Worm (Caenorhabditis elegans) whole organism, young adult: ENCODE results near the gene rho-1.
A peak's percentile ranks its signal among the peaks of the same experiment; 100 is the strongest.

Experiments
- F22D6.2 ChIP-seq: sonication (generic microtip); optimal IDR thresholded peaks from 2 replicates; lab custom pipeline; 2016; ENCODE audit warnings: mild to moderate bottlenecking, missing genetic modification characterization, missing compliant biosample characterization
- F23B12.7 ChIP-seq: sonication (generic microtip); optimal IDR thresholded peaks from 2 replicates; lab custom pipeline; 2017; ENCODE audit warnings: missing genetic modification characterization, mild to moderate bottlenecking, missing compliant biosample characterization, antibody characterized with exemption, moderate library complexity; ENCODE audit not compliant: insufficient read depth
- F33H1.4 ChIP-seq: fragments of 200-800 bp; sonication (Bioruptor generic); IDR thresholded peaks from 2 replicates; pipeline ENCODE4 v1.3.6; 2022; ENCODE audit warnings: missing genetic modification reagents, missing genetic modification characterization, missing compliant biosample characterization
- T26A5.8 ChIP-seq: sonication (generic microtip); optimal IDR thresholded peaks from 2 replicates; lab custom pipeline; 2016; ENCODE audit warnings: missing genetic modification characterization, missing compliant biosample characterization
- Y53G8AR.9 ChIP-seq: fragments of 200-800 bp; sonication (Bioruptor generic); conservative IDR thresholded peaks from 2 replicates; pipeline ENCODE4 v1.3.6; 2022; ENCODE audit warnings: missing genetic modification reagents, missing genetic modification characterization, missing compliant biosample characterization
- Y56A3A.18 ChIP-seq: fragments of 200-800 bp; sonication (Bioruptor generic); IDR thresholded peaks from 2 replicates; pipeline ENCODE4 v1.3.6; 2022; ENCODE audit warnings: missing genetic modification reagents, missing genetic modification characterization, missing compliant biosample characterization
- Y67H2A.10 ChIP-seq: fragments of 200-800 bp; sonication (Bioruptor generic); conservative IDR thresholded peaks from 2 replicates; pipeline ENCODE4 v1.3.6; 2022; ENCODE audit warnings: missing genetic modification reagents, missing genetic modification characterization, missing compliant biosample characterization
- Y79H2A.3 ChIP-seq: fragments of 200-800 bp; sonication (Bioruptor generic); conservative IDR thresholded peaks from 2 replicates; pipeline ENCODE4 v1.3.6; 2022; ENCODE audit warnings: missing genetic modification reagents, missing genetic modification characterization, missing compliant biosample characterization
- Y95B8A.8 ChIP-seq: fragments of 200-800 bp; sonication (Bioruptor generic); IDR thresholded peaks from 2 replicates; pipeline ENCODE4 v1.3.6; 2022; ENCODE audit warnings: missing genetic modification reagents, missing genetic modification characterization, missing compliant biosample characterization
- ama-1 ChIP-seq, 3 experiments: fragments of 150-350 bp in 1 of 3; sonication (generic microtip) in 2 of 3; optimal IDR thresholded peaks; 2 replicates each; lab custom pipeline; 2014 to 2018; ENCODE audit warnings: missing biosample characterization in 2 of 3, missing genetic modification characterization in 2 of 3, missing genetic modification reagents in 2 of 3
- atf-7 ChIP-seq: sonication (generic microtip); optimal IDR thresholded peaks from 2 replicates; lab custom pipeline; 2017; ENCODE audit warnings: mild to moderate bottlenecking, missing genetic modification characterization, missing compliant biosample characterization
- cebp-1 ChIP-seq, 2 experiments: fragments of 200-800 bp in 1 of 2; sonication (Bioruptor generic) in 1 of 2; sonication (generic microtip) in 1 of 2; IDR thresholded peaks in 1 of 2; optimal IDR thresholded peaks in 1 of 2; 2 replicates each; pipeline versions ENCODE4 v1.3.6 to Lab custom; 2017 to 2022; ENCODE audit warnings: missing compliant biosample characterization in 2 of 2, missing genetic modification characterization in 2 of 2, mild to moderate bottlenecking in 1 of 2, missing genetic modification reagents in 1 of 2, moderate library complexity in 1 of 2
- ceh-100 ChIP-seq: fragments of 200-800 bp; sonication (Bioruptor generic); IDR thresholded peaks from 2 replicates; pipeline ENCODE4 v1.3.6; 2022; ENCODE audit warnings: missing genetic modification reagents, missing genetic modification characterization, missing compliant biosample characterization
- die-1 ChIP-seq: sonication (generic microtip); optimal IDR thresholded peaks from 2 replicates; lab custom pipeline; 2016; ENCODE audit warnings: missing genotype, mild to moderate bottlenecking, missing genetic modification characterization, missing compliant biosample characterization
- dox-1 ChIP-seq: fragments of 200-800 bp; sonication (Bioruptor generic); IDR thresholded peaks from 2 replicates; pipeline ENCODE4 v1.3.6; 2022; ENCODE audit warnings: missing genetic modification reagents, missing genetic modification characterization, missing compliant biosample characterization
- efl-1 ChIP-seq: fragments of 150-350 bp; optimal IDR thresholded peaks from 2 replicates; lab custom pipeline; 2014; ENCODE audit warnings: missing biosample characterization, missing genetic modification reagents, missing genetic modification characterization
- egl-18 ChIP-seq: fragments of 200-800 bp; sonication (Bioruptor generic); IDR thresholded peaks from 2 replicates; pipeline ENCODE4 v1.3.6; 2022; ENCODE audit warnings: missing genetic modification reagents, missing genetic modification characterization, missing compliant biosample characterization
- egl-44 ChIP-seq: fragments of 200-800 bp; sonication (Bioruptor generic); IDR thresholded peaks from 2 replicates; pipeline ENCODE4 v1.3.6; 2022; ENCODE audit warnings: missing genetic modification reagents, missing genetic modification characterization, missing compliant biosample characterization
- egrh-3 ChIP-seq: fragments of 200-800 bp; sonication (Bioruptor generic); IDR thresholded peaks from 2 replicates; pipeline ENCODE4 v1.3.6; 2022; ENCODE audit warnings: missing genetic modification reagents, missing genetic modification characterization, missing compliant biosample characterization
- gei-17 ChIP-seq: fragments of 200-800 bp; sonication (Bioruptor generic); optimal IDR thresholded peaks from 2 replicates; lab custom pipeline; 2018; ENCODE audit warnings: mild to moderate bottlenecking, missing genetic modification characterization, missing compliant biosample characterization
- him-1 ChIP-seq: sonication (generic microtip); optimal IDR thresholded peaks from 2 replicates; lab custom pipeline; 2016; ENCODE audit warnings: missing genotype, missing genetic modification reagents, missing genetic modification characterization, missing compliant biosample characterization
- hmg-1.2 ChIP-seq: fragments of 200-800 bp; sonication (Bioruptor generic); IDR thresholded peaks from 2 replicates; pipeline ENCODE4 v1.3.6; 2022; ENCODE audit warnings: missing genetic modification reagents, missing genetic modification characterization, missing compliant biosample characterization
- hmg-20 ChIP-seq: fragments of 200-800 bp; sonication (Bioruptor generic); IDR thresholded peaks from 2 replicates; pipeline ENCODE4 v1.3.6; 2022; ENCODE audit warnings: missing genetic modification reagents, missing genetic modification characterization, missing compliant biosample characterization
- lin-40 ChIP-seq: sonication (generic microtip); optimal IDR thresholded peaks from 2 replicates; lab custom pipeline; 2016; ENCODE audit warnings: missing genetic modification characterization, mild to moderate bottlenecking, missing compliant biosample characterization, missing genotype, missing genetic modification reagents
- lsl-1 ChIP-seq: fragments of 200-800 bp; sonication (Bioruptor generic); optimal IDR thresholded peaks from 2 replicates; lab custom pipeline; 2018; ENCODE audit warnings: mild to moderate bottlenecking, missing genetic modification characterization, moderate library complexity, missing compliant biosample characterization
- madf-6 ChIP-seq: fragments of 200-800 bp; sonication (Bioruptor generic); IDR thresholded peaks from 2 replicates; pipeline ENCODE4 v1.3.6; 2022; ENCODE audit warnings: missing genetic modification reagents, missing genetic modification characterization, missing compliant biosample characterization
- mcd-1 ChIP-seq: fragments of 200-800 bp; sonication (Bioruptor generic); IDR thresholded peaks from 2 replicates; pipeline ENCODE4 v1.3.6; 2022; ENCODE audit warnings: missing genetic modification reagents, missing genetic modification characterization, missing compliant biosample characterization
- nfyb-1 ChIP-seq: fragments of 200-800 bp; sonication (Bioruptor generic); IDR thresholded peaks from 2 replicates; pipeline ENCODE4 v1.3.6; 2022; ENCODE audit warnings: missing genetic modification reagents, missing genetic modification characterization, missing compliant biosample characterization
- nhr-179 ChIP-seq: sonication (generic microtip); optimal IDR thresholded peaks from 2 replicates; lab custom pipeline; 2016; ENCODE audit warnings: mild to moderate bottlenecking, missing genetic modification characterization, missing compliant biosample characterization
- nhr-27 ChIP-seq: fragments of 200-800 bp; sonication (Bioruptor generic); optimal IDR thresholded peaks from 2 replicates; lab custom pipeline; 2018; ENCODE audit warnings: mild to moderate bottlenecking, missing genetic modification characterization, moderate library complexity, missing compliant biosample characterization
- pha-4 ChIP-seq: fragments of 150-350 bp; sonication (generic microtip); optimal IDR thresholded peaks from 2 replicates; lab custom pipeline; 2014; ENCODE audit warnings: missing biosample characterization, missing genetic modification reagents, missing genetic modification characterization
- rcor-1 ChIP-seq: fragments of 200-800 bp; sonication (Bioruptor generic); IDR thresholded peaks from 2 replicates; pipeline ENCODE4 v1.3.6; 2022; ENCODE audit warnings: missing genetic modification reagents, missing genetic modification characterization, missing compliant biosample characterization
- snpc-4 ChIP-seq, 5 experiments: fragments of 150-350 bp in 1 of 5; sonication (generic microtip) in 4 of 5; optimal IDR thresholded peaks; 2 replicates each; lab custom pipeline; 2014 to 2018; ENCODE audit warnings: missing genetic modification characterization in 5 of 5, missing biosample characterization in 3 of 5, antibody characterized with exemption in 2 of 5, mild to moderate bottlenecking in 2 of 5, missing compliant biosample characterization in 2 of 5, missing genotype in 2 of 5, moderate library complexity in 2 of 5, missing genetic modification reagents in 1 of 5
- tbp1 ChIP-seq: fragments of 200-800 bp; sonication (Bioruptor generic); optimal IDR thresholded peaks from 2 replicates; lab custom pipeline; 2018; ENCODE audit warnings: mild to moderate bottlenecking, missing genetic modification characterization, missing compliant biosample characterization
- xnd-1 ChIP-seq: sonication (generic microtip); optimal IDR thresholded peaks from 2 replicates; lab custom pipeline; 2016; ENCODE audit warnings: missing genotype, missing genetic modification reagents, missing genetic modification characterization, missing compliant biosample characterization
- zim-3 ChIP-seq: sonication (generic microtip); optimal IDR thresholded peaks from 2 replicates; lab custom pipeline; 2017; ENCODE audit warnings: mild to moderate bottlenecking, missing genetic modification characterization, moderate library complexity, missing compliant biosample characterization
- ztf-3 ChIP-seq: fragments of 200-800 bp; sonication (Bioruptor generic); optimal IDR thresholded peaks from 2 replicates; lab custom pipeline; 2018; ENCODE audit warnings: mild to moderate bottlenecking, missing genetic modification characterization, missing compliant biosample characterization

rho-1 gene

DNA sequence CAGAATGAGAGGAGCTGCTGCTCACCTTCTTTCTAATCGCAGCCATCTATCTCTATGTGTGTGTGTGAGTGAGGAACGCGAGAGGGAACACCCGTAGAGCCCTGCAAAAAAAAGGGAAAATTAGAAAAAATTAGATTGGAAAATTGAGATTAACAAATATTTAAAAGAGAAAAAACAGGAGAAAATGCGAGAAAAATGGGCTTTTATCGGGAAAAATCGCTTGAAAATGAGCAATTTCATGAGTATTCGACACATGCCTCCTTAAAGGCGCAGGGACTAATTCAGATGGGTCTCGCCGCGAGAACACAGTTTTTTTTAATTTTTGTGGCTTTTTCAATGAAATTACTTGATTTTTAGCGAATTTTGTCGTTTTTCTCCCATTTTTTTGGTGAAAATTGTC, at the start of gene rho-1:
Gene rho-1 (minus strand): TSS at position 101 of the 400 bp plus-strand sequence.
- TF ChIP-seq xnd-1 (no peak), die-1 (tag; lab: Kevin White, UChicago) (no peak), hmg-1.2 (GFP tag; lab: Robert Waterston, UW) (no peak), nhr-179 (tag; lab: Kevin White, UChicago) (no peak), dox-1 (GFP tag; lab: Robert Waterston, UW) (no peak), atf-7 (no peak)

DNA sequence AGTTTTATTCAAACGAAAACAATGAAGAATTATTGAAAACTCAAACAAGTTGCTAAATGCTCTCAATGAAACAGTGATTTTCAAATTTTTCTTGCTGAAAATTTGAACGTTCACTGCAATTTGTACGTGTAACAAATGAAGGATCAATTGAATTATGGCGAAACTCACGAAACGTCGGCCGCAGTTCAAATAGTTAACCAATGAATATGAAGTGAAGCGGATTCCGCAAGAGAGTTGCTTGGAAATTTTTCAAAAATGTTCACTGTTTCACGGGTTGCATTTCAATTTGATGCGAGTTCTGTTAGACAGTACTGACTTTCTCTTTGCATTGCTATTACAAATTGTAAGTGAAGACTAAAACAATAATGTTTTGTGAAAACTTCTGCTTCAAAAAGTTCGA, 46.1 kb upstream of the rho-1 start:
- TF ChIP-seq snpc-4 (GFP tag; optimal IDR thresholded peaks at IDR 0.05; lab: Kevin White, UChicago) (no peak), snpc-4 (tag; optimal IDR thresholded peaks at IDR 0.05; lab: Kevin White, UChicago) (peak in 3 of 4 experiments; percentile 50 to 72 (median 72)), F33H1.4 (GFP tag; lab: Robert Waterston, UW) (no peak)

DNA sequence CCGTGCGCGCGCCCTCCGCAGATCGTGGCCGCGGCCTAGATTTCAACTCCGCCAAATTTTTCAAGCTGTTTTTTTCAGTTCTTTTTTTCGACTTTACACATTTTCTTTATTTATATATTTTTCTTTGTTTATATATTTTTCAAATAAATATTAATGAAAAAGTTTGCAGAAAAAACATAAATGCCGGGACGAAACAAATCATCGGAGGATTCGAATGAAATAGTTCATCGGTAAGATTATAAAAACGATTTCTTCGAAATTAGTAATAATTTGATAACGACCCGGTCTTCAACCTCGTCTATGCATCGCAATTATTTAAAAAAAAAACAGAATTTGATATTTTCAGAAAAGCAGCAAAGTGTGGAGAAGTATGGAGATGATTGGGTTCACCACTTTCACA, 44.5 kb upstream of the rho-1 start, which contains the start of gene Y51H4A.6:
Gene Y51H4A.6 (plus strand): TSS at position 301 of the 400 bp plus-strand sequence.
- TF ChIP-seq him-1 (tag; lab: Kevin White, UChicago) (no peak), nhr-27 (tag; lab: Kevin White, UChicago) (no peak), zim-3 (tag; lab: Kevin White, UChicago) (no peak), egl-18 (no peak), efl-1 (GFP tag; lab: Kevin White, UChicago) (no peak), rcor-1 (GFP tag; lab: Robert Waterston, UW) (no peak), tbp1 (no peak), ama-1 (optimal IDR thresholded peaks at IDR 0.05; lab: Kevin White, UChicago) (no peak), ama-1 (GFP tag; optimal IDR thresholded peaks at IDR 0.05; lab: Kevin White, UChicago) (no peak), hmg-20 (GFP tag; lab: Robert Waterston, UW) (no peak), lin-40 (tag; lab: Kevin White, UChicago) (no peak), egrh-3 (GFP tag; lab: Robert Waterston, UW) (no peak), F22D6.2 (tag; lab: Kevin White, UChicago) (no peak), egl-44 (GFP tag; lab: Robert Waterston, UW) (no peak), ztf-3 (no peak), nfyb-1 (GFP tag; lab: Robert Waterston, UW) (no peak), Y79H2A.3 (no peak), Y56A3A.18 (GFP tag; lab: Robert Waterston, UW) (no peak)

DNA sequence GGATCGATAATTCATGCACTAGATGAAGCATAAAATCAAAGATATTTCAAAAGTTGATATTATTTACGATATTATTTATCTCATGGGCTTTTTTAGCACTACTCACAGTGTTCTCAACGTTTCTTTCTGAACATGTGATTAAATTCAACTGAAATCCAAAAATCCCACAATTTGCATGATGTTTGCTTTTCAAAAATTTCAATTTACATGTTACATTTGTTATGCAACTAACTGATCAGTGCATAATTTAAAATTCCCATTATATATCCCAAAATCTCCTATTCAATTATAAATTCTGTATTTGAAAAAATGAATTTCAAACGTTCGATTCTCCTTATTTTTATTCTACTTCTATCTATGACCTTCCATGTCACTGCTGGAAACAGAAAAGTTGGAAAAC, 39.6 kb upstream of the rho-1 start, which contains the start of gene Y51H4A.937:
Gene Y51H4A.937 (plus strand): TSS at position 301 of the 400 bp plus-strand sequence.
- TF ChIP-seq cebp-1 (GFP tag; IDR thresholded peaks at IDR 0.05; lab: Robert Waterston, UW) (no peak), cebp-1 (tag; optimal IDR thresholded peaks at IDR 0.05; lab: Kevin White, UChicago) (no peak), ama-1 (optimal IDR thresholded peaks at IDR 0.05; lab: Kevin White, UChicago) (no peak), ama-1 (GFP tag; optimal IDR thresholded peaks at IDR 0.05; lab: Kevin White, UChicago) (no peak), lin-40 (tag; lab: Kevin White, UChicago) (no peak), F23B12.7 (no peak), madf-6 (no peak), mcd-1 (GFP tag; lab: Robert Waterston, UW) (no peak), ztf-3 (no peak), Y67H2A.10 (GFP tag; lab: Robert Waterston, UW) (no peak), lsl-1 (GFP tag; lab: Kevin White, UChicago) (no peak), zim-3 (tag; lab: Kevin White, UChicago) (no peak), pha-4 (tag; lab: Kevin White, UChicago) (no peak), Y95B8A.8 (GFP tag; lab: Robert Waterston, UW) (no peak), Y53G8AR.9 (no peak), T26A5.8 (tag; lab: Kevin White, UChicago) (no peak), ceh-100 (GFP tag; lab: Robert Waterston, UW) (no peak), gei-17 (GFP tag; lab: Kevin White, UChicago) (no peak)
